Fruit fly (Drosophila melanogaster) whole organism, adult: ENCODE measurements around the gene CG34174.

Source experiments
- CG14711 ChIP-seq: fragments of 200-800 bp; sonication (Bioruptor generic); optimal IDR thresholded peaks from 2 replicates; lab custom pipeline; 2018; ENCODE audit warnings: missing biosample characterization, mild to moderate bottlenecking, missing genetic modification characterization, moderate library complexity
- CG1620 ChIP-seq: fragments of 200-800 bp; sonication (Bioruptor generic); optimal IDR thresholded peaks from 2 replicates; lab custom pipeline; 2016; ENCODE audit warnings: missing biosample characterization, missing genetic modification characterization
- Crg-1 ChIP-seq: fragments of 200-800 bp; sonication (Bioruptor generic); optimal IDR thresholded peaks from 2 replicates; lab custom pipeline; 2016; ENCODE audit warnings: missing biosample characterization, missing genetic modification characterization
- cic ChIP-seq: fragments of 200-800 bp; sonication (Bioruptor generic); optimal IDR thresholded peaks from 2 replicates; lab custom pipeline; 2017; ENCODE audit warnings: missing biosample characterization, mild to moderate bottlenecking, missing genetic modification characterization, moderate library complexity
- kay ChIP-seq: fragments of 200-800 bp; sonication (Bioruptor generic); peaks from one replicate; lab custom pipeline; 2016; ENCODE audit warnings: missing biosample characterization, missing genetic modification characterization, borderline replicate concordance
- tj ChIP-seq: fragments of 200-800 bp; sonication (Bioruptor generic); optimal IDR thresholded peaks from 3 replicates; lab custom pipeline; 2017; ENCODE audit warnings: missing biosample characterization, mild to moderate bottlenecking, missing genetic modification characterization, moderate library complexity

DNA sequence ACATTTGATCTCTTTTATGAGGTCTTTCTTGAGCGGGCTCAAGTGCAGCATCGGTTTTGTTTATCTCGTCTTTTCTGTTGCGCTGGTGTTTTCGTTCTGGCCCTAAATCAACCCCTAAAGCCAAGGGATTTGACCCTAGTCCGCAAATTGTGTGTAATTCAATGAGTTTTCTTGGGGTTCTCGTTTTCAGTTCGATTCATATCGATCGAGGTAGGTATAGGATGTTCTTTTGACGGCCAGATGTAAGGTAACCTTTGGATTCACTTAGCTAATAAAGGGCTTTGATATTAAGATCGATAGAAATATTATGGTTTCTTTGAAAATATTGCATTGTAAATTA, 48.9 kb upstream of the CG34174 start:
- TF ChIP-seq cic (GFP tag; lab: Kevin White, UChicago) (no peak), kay (GFP tag; lab: Kevin White, UChicago) (no peak), Crg-1 (no peak), tj (no peak), CG1620 (GFP tag; lab: Kevin White, UChicago) (no peak), CG14711 (no peak)
